Worm (Caenorhabditis elegans): ENCODE data around the gene T06E6.10.

T06E6.10 gene

DNA sequence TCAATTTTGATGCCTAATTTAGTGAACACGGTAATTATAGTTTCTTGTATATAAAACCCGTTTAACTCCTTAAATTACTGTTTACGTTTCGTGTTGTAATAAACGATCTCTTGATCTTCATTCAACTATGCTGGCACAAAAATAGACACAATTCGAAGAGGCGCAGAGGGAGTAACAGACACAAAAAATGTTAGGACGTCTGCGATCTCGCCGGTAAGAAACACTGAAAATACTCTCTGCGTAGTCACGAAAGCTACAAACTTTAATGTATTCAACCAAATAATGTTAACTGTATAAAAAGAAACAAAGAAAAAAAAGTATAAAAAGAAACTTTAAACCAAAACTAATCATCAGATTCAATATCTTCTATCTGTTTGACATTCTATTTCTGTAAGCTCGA lies 37.1 kb upstream of the T06E6.10 start, which contains the start of gene dhs-23:
Gene dhs-23 (plus strand): TSS at position 363 of the 400 bp plus-strand sequence.
- TF ChIP-seq zip-8 (tag; optimal IDR thresholded peaks at IDR 0.05) (no peak), mab-5 (tag; optimal IDR thresholded peaks at IDR 0.05) (no peak), mep-1 (tag; optimal IDR thresholded peaks at IDR 0.05) (no peak), lsy-2 (tag; optimal IDR thresholded peaks at IDR 0.05) (no peak), sptf-1 (tag; optimal IDR thresholded peaks at IDR 0.05) (no peak), cnd-1 (tag; optimal IDR thresholded peaks at IDR 0.05) (no peak), elt-3 (tag; optimal IDR thresholded peaks at IDR 0.05) (no peak), unc-39 (tag; optimal IDR thresholded peaks at IDR 0.05) (no peak), elt-1 (tag; optimal IDR thresholded peaks at IDR 0.05; ENCODE audit: borderline replicate concordance, insufficient read depth) (no peak), nhr-12 (tag; optimal IDR thresholded peaks at IDR 0.05) (no peak), pha-4 (tag; optimal IDR thresholded peaks at IDR 0.05) (no peak), M03D4.4 (tag; optimal IDR thresholded peaks at IDR 0.05) (no peak), unc-62 (GFP tag; optimal IDR thresholded peaks at IDR 0.05) (no peak)

DNA sequence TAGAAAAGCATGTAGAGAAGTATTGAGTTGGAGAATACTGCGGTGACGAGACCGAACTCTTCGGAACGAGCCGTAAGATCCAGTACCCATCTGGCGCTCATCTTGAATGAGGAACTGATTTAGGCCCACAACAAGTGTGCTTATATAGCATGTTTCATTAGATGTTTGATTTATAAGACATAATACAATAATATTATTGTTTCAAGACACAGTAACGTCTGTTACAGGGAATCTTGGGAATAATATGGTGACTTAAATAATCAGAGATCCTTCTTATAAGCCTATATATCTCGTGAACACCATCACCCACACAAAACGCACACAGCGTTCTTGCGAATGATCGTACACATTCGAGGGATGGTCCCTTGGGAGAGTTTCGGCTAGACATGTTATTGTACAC lies 34.2 kb upstream of the T06E6.10 start, which contains the start of gene str-88:
Gene str-88 (minus strand): TSS at position 101 of the 400 bp plus-strand sequence.
- TF ChIP-seq pha-4 (tag; optimal IDR thresholded peaks at IDR 0.05) (no peak), unc-120 (tag; optimal IDR thresholded peaks at IDR 0.05; ENCODE audit: poor library complexity, severe bottlenecking) (no peak), unc-62 (GFP tag; optimal IDR thresholded peaks at IDR 0.05) (no peak), ceh-43 (GFP tag; optimal IDR thresholded peaks at IDR 0.05) (no peak), nhr-76 (tag; optimal IDR thresholded peaks at IDR 0.05) (no peak), drap-1 (GFP tag; optimal IDR thresholded peaks at IDR 0.05) (no peak), elt-1 (tag; optimal IDR thresholded peaks at IDR 0.05; ENCODE audit: borderline replicate concordance, insufficient read depth) (no peak), lsy-2 (tag; optimal IDR thresholded peaks at IDR 0.05) (no peak), unc-39 (tag; optimal IDR thresholded peaks at IDR 0.05) (no peak), flh-1 (GFP tag; optimal IDR thresholded peaks at IDR 0.05) (no peak), cnd-1 (tag; optimal IDR thresholded peaks at IDR 0.05) (no peak), nhr-237 (tag; optimal IDR thresholded peaks at IDR 0.05) (no peak), lin-13 (tag; optimal IDR thresholded peaks at IDR 0.05) (no peak), zip-8 (tag; optimal IDR thresholded peaks at IDR 0.05) (no peak), mab-5 (tag; optimal IDR thresholded peaks at IDR 0.05) (no peak)

DNA sequence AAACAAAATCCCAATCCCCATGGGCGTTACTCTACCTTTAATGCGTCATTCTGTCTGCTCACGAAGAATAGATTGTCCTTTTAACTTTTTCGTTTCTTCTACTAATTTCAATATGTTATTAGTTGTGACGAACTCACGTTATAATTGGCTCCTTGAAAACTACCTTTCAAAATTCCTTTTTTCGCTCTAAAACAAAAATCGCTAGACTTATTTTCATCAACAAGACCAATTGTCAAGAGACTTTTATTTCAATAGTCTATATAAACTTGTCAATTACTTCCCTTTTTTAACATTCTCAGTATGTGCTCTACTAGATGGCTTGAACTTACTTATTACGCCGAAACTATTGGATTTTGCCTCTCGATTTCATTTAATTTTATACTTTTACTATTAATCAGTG lies 33.2 kb upstream of the T06E6.10 start, which contains the start of gene str-102:
Gene str-102 (plus strand): TSS at position 301 of the 400 bp plus-strand sequence.
- TF ChIP-seq drap-1 (GFP tag; optimal IDR thresholded peaks at IDR 0.05) (no peak), nhr-237 (tag; optimal IDR thresholded peaks at IDR 0.05) (no peak), bed-3 (GFP tag; optimal IDR thresholded peaks at IDR 0.05) (no peak), cnd-1 (tag; optimal IDR thresholded peaks at IDR 0.05) (no peak), zip-8 (tag; optimal IDR thresholded peaks at IDR 0.05) (no peak), tbx-8 (GFP tag; optimal IDR thresholded peaks at IDR 0.05) (no peak), elt-1 (tag; optimal IDR thresholded peaks at IDR 0.05; ENCODE audit: borderline replicate concordance, insufficient read depth) (no peak), unc-39 (tag; optimal IDR thresholded peaks at IDR 0.05) (no peak), flh-1 (GFP tag; optimal IDR thresholded peaks at IDR 0.05) (no peak), nhr-12 (tag; optimal IDR thresholded peaks at IDR 0.05) (no peak), mls-2 (tag; optimal IDR thresholded peaks at IDR 0.05) (no peak), ztf-11 (tag; optimal IDR thresholded peaks at IDR 0.05) (no peak), lsy-2 (tag; optimal IDR thresholded peaks at IDR 0.05) (no peak), ceh-39 (tag; optimal IDR thresholded peaks at IDR 0.05) (no peak), M03D4.4 (tag; optimal IDR thresholded peaks at IDR 0.05) (no peak), ceh-83 (GFP tag; optimal IDR thresholded peaks at IDR 0.05) (no peak), nhr-76 (tag; optimal IDR thresholded peaks at IDR 0.05) (no peak)

DNA sequence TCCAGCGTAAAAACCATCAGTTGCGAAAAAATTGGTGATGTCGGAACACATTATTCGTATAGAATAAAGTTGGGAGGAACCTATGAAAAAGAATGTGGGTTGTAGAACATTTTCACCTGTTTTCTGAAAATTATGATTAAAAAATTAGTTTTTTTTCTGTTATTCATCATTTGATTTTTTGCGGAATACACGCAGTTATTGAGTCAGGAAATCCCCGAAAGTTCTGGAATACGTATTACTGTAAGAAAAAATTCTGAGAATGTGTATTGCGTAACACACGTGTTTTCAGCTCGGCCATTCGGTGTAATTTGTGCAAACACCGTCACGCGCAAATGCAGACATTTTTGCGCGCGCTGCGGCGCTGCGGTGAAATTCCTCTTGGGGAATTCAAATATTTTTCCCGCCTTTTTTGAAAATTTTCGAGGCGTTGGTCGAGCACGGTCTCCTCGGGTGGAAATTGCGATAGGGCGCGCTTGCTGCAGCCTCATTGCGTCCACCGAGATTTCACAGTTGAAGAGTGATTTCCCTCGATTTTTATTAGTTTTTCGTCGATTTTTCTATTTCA lies 29.0 kb upstream of the T06E6.10 start, which contains the start of gene srh-170:
Gene srh-170 (minus strand): TSS at position 51 of the 565 bp plus-strand sequence.
- TF ChIP-seq nhr-12 (tag; optimal IDR thresholded peaks at IDR 0.05) (no peak), zip-8 (tag; optimal IDR thresholded peaks at IDR 0.05) (peak; percentile 19)

DNA sequence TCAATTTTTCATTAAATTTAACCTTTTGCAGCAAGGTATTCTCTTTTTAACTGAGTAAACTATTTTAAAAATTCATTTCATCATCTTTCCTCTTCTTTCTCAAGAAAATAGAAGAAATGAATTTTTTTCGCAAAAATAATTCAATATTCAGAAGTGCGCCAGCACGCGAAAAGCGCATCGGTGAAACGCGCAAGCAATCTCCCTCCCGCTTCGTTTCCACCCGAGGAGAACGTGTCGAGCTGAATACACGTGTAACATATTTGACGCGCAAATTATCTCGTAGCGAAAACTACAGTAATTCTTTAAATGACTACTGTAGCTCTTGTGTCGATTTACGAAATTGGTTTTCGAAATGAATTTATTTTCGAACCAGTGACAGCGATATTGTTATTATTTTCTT lies 25.9 kb upstream of the T06E6.10 start:
- no peak for TF ChIP-seq flh-1 (GFP tag; optimal IDR thresholded peaks at IDR 0.05)

DNA sequence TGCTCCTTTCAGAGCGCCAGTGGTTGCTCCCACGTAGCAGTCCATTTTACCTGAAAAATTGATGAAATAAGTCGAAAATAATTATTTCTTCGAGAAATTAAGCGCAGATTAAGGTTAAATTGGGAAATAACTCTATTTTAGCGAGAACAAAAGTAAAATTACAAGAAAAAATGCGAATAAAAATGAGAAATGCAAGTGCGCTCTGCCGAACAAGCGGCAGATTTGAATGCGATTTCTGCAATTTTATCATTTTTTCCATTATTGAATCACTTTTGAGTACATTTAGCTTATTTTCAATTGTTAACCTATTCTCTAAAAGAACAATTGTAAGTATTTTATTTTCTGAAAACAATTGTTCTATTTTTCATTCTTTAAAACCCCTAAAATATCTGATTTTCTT lies 23.0 kb upstream of the T06E6.10 start, which contains the start of gene T06E6.1:
Gene T06E6.1 (minus strand): TSS at position 56 of the 400 bp plus-strand sequence.
- TF ChIP-seq nhr-2 (tag; optimal IDR thresholded peaks at IDR 0.05) (no peak), lin-32 (GFP tag; optimal IDR thresholded peaks at IDR 0.05) (no peak), ces-1 (GFP tag; optimal IDR thresholded peaks at IDR 0.05) (no peak), snpc-4 (tag; optimal IDR thresholded peaks at IDR 0.05) (no peak), unc-39 (tag; optimal IDR thresholded peaks at IDR 0.05) (no peak), lin-13 (tag; optimal IDR thresholded peaks at IDR 0.05) (no peak), mls-2 (tag; optimal IDR thresholded peaks at IDR 0.05) (no peak), unc-120 (tag; optimal IDR thresholded peaks at IDR 0.05; ENCODE audit: poor library complexity, severe bottlenecking) (no peak), mep-1 (tag; optimal IDR thresholded peaks at IDR 0.05) (no peak), nhr-237 (tag; optimal IDR thresholded peaks at IDR 0.05) (no peak), nhr-28 (tag; optimal IDR thresholded peaks at IDR 0.05) (no peak), ceh-83 (GFP tag; optimal IDR thresholded peaks at IDR 0.05) (no peak)
